Fruit fly (Drosophila melanogaster) whole organism, prepupa: ENCODE results near the gene Tl.

Source experiments
- CG10631 ChIP-seq: fragments of 200-800 bp; sonication (Bioruptor generic); optimal IDR thresholded peaks from 2 replicates; lab custom pipeline; 2016; ENCODE audit warnings: missing biosample characterization, missing genetic modification characterization
- CG15336 ChIP-seq: fragments of 200-800 bp; sonication (Bioruptor generic); IDR thresholded peaks from 2 replicates; pipeline ENCODE4 v1.3.6; 2022; ENCODE audit warnings: missing biosample characterization, missing genetic modification characterization
- CG16779 ChIP-seq: fragments of 200-800 bp; sonication (Bioruptor generic); optimal IDR thresholded peaks from 3 replicates; lab custom pipeline; 2017; ENCODE audit warnings: missing biosample characterization, mild to moderate bottlenecking, missing genetic modification characterization
- CG31627 ChIP-seq: fragments of 200-800 bp; sonication (Bioruptor generic); optimal IDR thresholded peaks from 3 replicates; lab custom pipeline; 2016; ENCODE audit warnings: missing biosample characterization, missing genetic modification characterization
- CG6276 ChIP-seq: fragments of 200-800 bp; sonication (Bioruptor generic); optimal IDR thresholded peaks from 2 replicates; lab custom pipeline; 2017; ENCODE audit warnings: missing biosample characterization, mild to moderate bottlenecking, missing genetic modification characterization
- Hr39 ChIP-seq: fragments of 200-800 bp; sonication (Bioruptor generic); optimal IDR thresholded peaks from 2 replicates; lab custom pipeline; 2016; ENCODE audit warnings: missing biosample characterization, missing genetic modification characterization
- Sox15 ChIP-seq: fragments of 200-800 bp; sonication (Bioruptor generic); optimal IDR thresholded peaks from 3 replicates; lab custom pipeline; 2016; ENCODE audit warnings: missing biosample characterization, missing genetic modification characterization
- acj6 ChIP-seq: fragments of 200-800 bp; sonication (Bioruptor generic); optimal IDR thresholded peaks from 3 replicates; lab custom pipeline; 2016; ENCODE audit warnings: missing biosample characterization, missing genetic modification characterization

DNA sequence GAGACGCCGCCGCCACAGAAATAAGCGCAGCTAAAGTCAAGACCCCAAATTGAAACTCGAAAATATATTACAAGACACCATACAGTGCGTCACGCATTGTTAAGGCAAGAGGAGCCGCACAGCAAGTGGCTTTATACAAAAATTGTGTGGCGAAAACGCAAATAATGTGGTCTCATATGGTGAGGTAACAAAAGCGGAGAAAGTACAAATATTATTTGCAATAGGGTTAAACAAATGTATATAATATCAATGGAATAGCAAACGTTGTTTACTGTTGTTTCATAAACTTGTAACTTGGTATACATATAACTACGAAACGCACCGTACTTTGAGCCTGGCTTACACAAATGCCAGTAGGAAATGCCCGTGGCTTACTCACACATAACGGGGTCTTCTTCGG, 6.0 kb downstream of the Tl start:
- TF ChIP-seq acj6, result no peak
- peak; percentile 7 for TF ChIP-seq Hr39 (GFP tag; lab: Kevin White, UChicago)
- peak; percentile 30; the same call in 1 of the 2 replicates for TF ChIP-seq CG15336 (GFP tag; lab: Robert Waterston, UW)
- no peak for TF ChIP-seq Sox15 (GFP tag; lab: Kevin White, UChicago)
- peak; percentile 2 for TF ChIP-seq CG10631 (GFP tag; lab: Kevin White, UChicago)
- peak; percentile 50 for TF ChIP-seq CG6276 (GFP tag; lab: Kevin White, UChicago)
- peak; percentile 3 for TF ChIP-seq CG31627
- no peak for TF ChIP-seq CG16779 (tag; lab: Kevin White, UChicago)
